Fruit fly (Drosophila melanogaster) whole organism, embryonic: ENCODE results near the gene COX7AL2.

Experiments
- Abd-B ChIP-seq: fragments of 200-800 bp; sonication (Bioruptor generic); optimal IDR thresholded peaks from 2 replicates; lab custom pipeline; 2018; ENCODE audit warnings: missing biosample characterization, mild to moderate bottlenecking, missing genetic modification characterization, moderate library complexity
- Bdp1 ChIP-seq: fragments of 200-800 bp; sonication (Bioruptor generic); optimal IDR thresholded peaks from 3 replicates; lab custom pipeline; 2016; ENCODE audit warnings: missing biosample characterization, missing genetic modification characterization
- Bgb ChIP-seq: fragments of 200-800 bp; sonication (Bioruptor generic); IDR thresholded peaks from 2 replicates; pipeline ENCODE4 v1.3.6; 2022; ENCODE audit warnings: missing biosample characterization, missing genetic modification characterization; ENCODE audit not compliant: partially characterized antibody
- CG10431 ChIP-seq: fragments of 200-800 bp; sonication (Bioruptor generic); optimal IDR thresholded peaks from 3 replicates; lab custom pipeline; 2018; ENCODE audit warnings: missing biosample characterization, mild to moderate bottlenecking, missing genetic modification characterization
- CG10543 ChIP-seq: fragments of 200-800 bp; sonication (Bioruptor generic); optimal IDR thresholded peaks from 3 replicates; lab custom pipeline; 2017; ENCODE audit warnings: missing biosample characterization, mild to moderate bottlenecking, missing genetic modification characterization, moderate library complexity
- CG11504 ChIP-seq: fragments of 200-800 bp; sonication (Bioruptor generic); optimal IDR thresholded peaks from 3 replicates; lab custom pipeline; 2019; ENCODE audit warnings: missing biosample characterization, mild to moderate bottlenecking, missing genetic modification characterization, moderate library complexity
- CG13287 ChIP-seq: fragments of 200-800 bp; sonication (Bioruptor generic); IDR thresholded peaks from 2 replicates; pipeline ENCODE4 v1.3.6; 2022; ENCODE audit warnings: missing biosample characterization, missing genetic modification characterization; ENCODE audit not compliant: partially characterized antibody
- CG1647 ChIP-seq: fragments of 200-800 bp; sonication (Bioruptor generic); optimal IDR thresholded peaks from 3 replicates; lab custom pipeline; 2016; ENCODE audit warnings: missing biosample characterization, missing genetic modification characterization
- CG17186 ChIP-seq: fragments of 200-800 bp; sonication (Bioruptor generic); optimal IDR thresholded peaks from 3 replicates; lab custom pipeline; 2017; ENCODE audit warnings: missing biosample characterization, missing genetic modification reagents, missing genetic modification characterization
- CG17829 ChIP-seq: fragments of 200-800 bp; optimal IDR thresholded peaks from 2 replicates; lab custom pipeline; 2019; ENCODE audit warnings: missing biosample characterization, mild to moderate bottlenecking, missing genetic modification characterization, moderate library complexity
- CG17912 ChIP-seq: fragments of 200-800 bp; sonication (Bioruptor generic); optimal IDR thresholded peaks from 2 replicates; lab custom pipeline; 2018; ENCODE audit warnings: missing biosample characterization, mild to moderate bottlenecking, missing genetic modification characterization
- CG18619 ChIP-seq: fragments of 200-800 bp; sonication (Bioruptor generic); optimal IDR thresholded peaks from 3 replicates; lab custom pipeline; 2017; ENCODE audit warnings: missing biosample characterization, mild to moderate bottlenecking, missing genetic modification characterization
- CG2678 ChIP-seq: fragments of 200-800 bp; sonication (Bioruptor generic); optimal IDR thresholded peaks from 3 replicates; lab custom pipeline; 2019; ENCODE audit warnings: missing biosample characterization, mild to moderate bottlenecking, missing genetic modification characterization, moderate library complexity
- CG30431 ChIP-seq: fragments of 200-800 bp; sonication (Bioruptor generic); optimal IDR thresholded peaks from 2 replicates; lab custom pipeline; 2017; ENCODE audit warnings: missing biosample characterization, missing genetic modification characterization
- CG33213 ChIP-seq: fragments of 200-800 bp; sonication (Bioruptor generic); optimal IDR thresholded peaks from 3 replicates; lab custom pipeline; 2016; ENCODE audit warnings: missing biosample characterization, missing genetic modification characterization
- CG34422 ChIP-seq: fragments of 200-800 bp; sonication (Bioruptor generic); IDR thresholded peaks from 3 replicates; pipeline ENCODE4 v1.3.6; 2022; ENCODE audit warnings: missing biosample characterization, missing genetic modification characterization
- CG4328 ChIP-seq: fragments of 200-800 bp; sonication (Bioruptor generic); optimal IDR thresholded peaks from 3 replicates; lab custom pipeline; 2017; ENCODE audit warnings: missing biosample characterization, missing genetic modification reagents, missing genetic modification characterization
- CG4854 ChIP-seq: fragments of 200-800 bp; sonication (Bioruptor generic); optimal IDR thresholded peaks from 2 replicates; lab custom pipeline; 2016; ENCODE audit warnings: missing biosample characterization, missing genetic modification characterization, inconsistent platforms
- CG7271 ChIP-seq: fragments of 200-800 bp; sonication (Bioruptor generic); optimal IDR thresholded peaks from 2 replicates; lab custom pipeline; 2018; ENCODE audit warnings: missing biosample characterization, mild to moderate bottlenecking, missing genetic modification characterization, moderate library complexity
- CG8944 ChIP-seq: fragments of 200-800 bp; sonication (Bioruptor generic); optimal IDR thresholded peaks from 3 replicates; lab custom pipeline; 2016; ENCODE audit warnings: missing biosample characterization, missing genetic modification characterization
- CG9727 ChIP-seq: fragments of 200-800 bp; sonication (Bioruptor generic); optimal IDR thresholded peaks from 3 replicates; lab custom pipeline; 2017; ENCODE audit warnings: missing biosample characterization, mild to moderate bottlenecking, missing genetic modification characterization
- CrebB ChIP-seq: fragments of 200-800 bp; sonication (Bioruptor generic); optimal IDR thresholded peaks from 3 replicates; lab custom pipeline; 2018; ENCODE audit warnings: missing biosample characterization, mild to moderate bottlenecking, missing genetic modification characterization
- D ChIP-seq, 2 experiments: fragments of 200-800 bp in 1 of 2; fragments of >200 bp in 1 of 2; sonication (Bioruptor generic) in 1 of 2; optimal IDR thresholded peaks; 2 replicates in 1 of 2; 3 replicates in 1 of 2; lab custom pipeline; 2017; ENCODE audit warnings: mild to moderate bottlenecking in 1 of 2, missing biosample characterization in 1 of 2, missing genetic modification characterization in 1 of 2, missing genetic modification reagents in 1 of 2
- Dref ChIP-seq: fragments of 200-800 bp; sonication (Bioruptor generic); IDR thresholded peaks from 2 replicates; pipeline ENCODE4 v1.3.6; 2022; ENCODE audit warnings: missing biosample characterization, missing genetic modification characterization
- Eip74EF ChIP-seq, 2 experiments: fragments of 200-800 bp in 1 of 2; fragments of >200 bp in 1 of 2; sonication (Bioruptor generic) in 1 of 2; optimal IDR thresholded peaks; 2 replicates each; lab custom pipeline; 2017 to 2019; ENCODE audit warnings: missing biosample characterization in 2 of 2, missing genetic modification characterization in 2 of 2, mild to moderate bottlenecking in 1 of 2, moderate library complexity in 1 of 2
- HLHmδ ChIP-seq: fragments of 200-800 bp; sonication (Bioruptor generic); optimal IDR thresholded peaks from 2 replicates; lab custom pipeline; 2018; ENCODE audit warnings: missing biosample characterization, mild to moderate bottlenecking, missing genetic modification characterization, moderate library complexity
- HmgD ChIP-seq: fragments of 200-800 bp; sonication (Bioruptor generic); optimal IDR thresholded peaks from 3 replicates; lab custom pipeline; 2016; ENCODE audit warnings: missing biosample characterization, missing genetic modification characterization
- NC2β ChIP-seq: fragments of 200-800 bp; sonication (Bioruptor generic); optimal IDR thresholded peaks from 2 replicates; lab custom pipeline; 2016; ENCODE audit warnings: missing biosample characterization, missing genetic modification characterization
- Neu2 ChIP-seq: fragments of 200-800 bp; sonication (Bioruptor generic); optimal IDR thresholded peaks from 3 replicates; lab custom pipeline; 2016; ENCODE audit warnings: missing biosample characterization, missing genetic modification characterization, borderline replicate concordance
- abd-A ChIP-seq: fragments of 200-800 bp; sonication (Bioruptor generic); optimal IDR thresholded peaks from 3 replicates; lab custom pipeline; 2019; ENCODE audit warnings: missing biosample characterization, mild to moderate bottlenecking, missing genetic modification characterization, moderate library complexity
- chinmo ChIP-seq: fragments of 200-800 bp; sonication (Bioruptor generic); IDR thresholded peaks from 4 replicates; pipeline ENCODE4 v1.3.6; 2022; ENCODE audit warnings: missing biosample characterization, missing genetic modification characterization; ENCODE audit not compliant: partially characterized antibody
- croc ChIP-seq: fragments of 200-800 bp; sonication (Bioruptor generic); conservative IDR thresholded peaks from 3 replicates; pipeline ENCODE4 v1.3.6; 2022; ENCODE audit warnings: missing biosample characterization, missing genetic modification characterization
- dmrt11E ChIP-seq: fragments of 200-800 bp; sonication (Bioruptor generic); optimal IDR thresholded peaks from 3 replicates; lab custom pipeline; 2018; ENCODE audit warnings: missing biosample characterization, mild to moderate bottlenecking, missing genetic modification characterization, moderate library complexity
- dmrt99B ChIP-seq: fragments of 200-800 bp; sonication (Bioruptor generic); optimal IDR thresholded peaks from 2 replicates; lab custom pipeline; 2018; ENCODE audit warnings: missing biosample characterization, mild to moderate bottlenecking, missing genetic modification characterization, moderate library complexity
- eyg ChIP-seq: fragments of 200-800 bp; sonication (Bioruptor generic); optimal IDR thresholded peaks from 3 replicates; lab custom pipeline; 2016; ENCODE audit warnings: missing biosample characterization, missing genetic modification characterization
- gsb-n ChIP-seq: fragments of 200-800 bp; sonication (Bioruptor generic); optimal IDR thresholded peaks from 3 replicates; lab custom pipeline; 2018; ENCODE audit warnings: missing biosample characterization, mild to moderate bottlenecking, missing genetic modification characterization
- ham ChIP-seq: fragments of 200-800 bp; sonication (Bioruptor generic); IDR thresholded peaks from 2 replicates; pipeline ENCODE4 v1.3.6; 2022; ENCODE audit warnings: missing biosample characterization, missing genetic modification characterization
- her ChIP-seq: fragments of 200-800 bp; sonication (Bioruptor generic); optimal IDR thresholded peaks from 2 replicates; lab custom pipeline; 2016; ENCODE audit warnings: missing biosample characterization, missing genetic modification characterization
- kah ChIP-seq: fragments of 200-800 bp; sonication (Bioruptor generic); optimal IDR thresholded peaks from 2 replicates; lab custom pipeline; 2018; ENCODE audit warnings: missing biosample characterization, mild to moderate bottlenecking, missing genetic modification characterization
- mirr ChIP-seq: fragments of 200-800 bp; sonication (Bioruptor generic); optimal IDR thresholded peaks from 3 replicates; lab custom pipeline; 2018; ENCODE audit warnings: missing biosample characterization, mild to moderate bottlenecking, missing genetic modification characterization
- oc ChIP-seq: fragments of 200-800 bp; sonication (Bioruptor generic); optimal IDR thresholded peaks from 2 replicates; lab custom pipeline; 2018; ENCODE audit warnings: missing biosample characterization, mild to moderate bottlenecking, missing genetic modification characterization, moderate library complexity
- otp ChIP-seq: fragments of 200-800 bp; sonication (Bioruptor generic); IDR thresholded peaks from 3 replicates; pipeline ENCODE4, ENCODE4 v1.3.6; 2022; ENCODE audit warnings: missing biosample characterization, missing genetic modification characterization
- pb ChIP-seq: fragments of 200-800 bp; sonication (Bioruptor generic); optimal IDR thresholded peaks from 3 replicates; lab custom pipeline; 2016; ENCODE audit warnings: missing biosample characterization, missing genetic modification characterization
- pfk ChIP-seq: fragments of 200-800 bp; sonication (Bioruptor generic); optimal IDR thresholded peaks from 2 replicates; lab custom pipeline; 2018; ENCODE audit warnings: missing biosample characterization, mild to moderate bottlenecking, missing genetic modification characterization, moderate library complexity
- so ChIP-seq: fragments of 200-800 bp; sonication (Bioruptor generic); IDR thresholded peaks from 3 replicates; pipeline ENCODE4 v1.3.6; 2022; ENCODE audit warnings: missing biosample characterization, missing genetic modification characterization
- trem ChIP-seq: fragments of 200-800 bp; optimal IDR thresholded peaks from 3 replicates; lab custom pipeline; 2019; ENCODE audit warnings: missing biosample characterization, mild to moderate bottlenecking, missing genetic modification characterization, moderate library complexity
- unpg ChIP-seq: fragments of 200-800 bp; sonication (Bioruptor generic); optimal IDR thresholded peaks from 3 replicates; lab custom pipeline; 2018; ENCODE audit warnings: missing biosample characterization, mild to moderate bottlenecking, missing genetic modification characterization, moderate library complexity

COX7AL2 gene

dm6 chr2L:2177969-2178809, 19.5 kb downstream of the COX7AL2 start, which contains the start of gene aop (continued):
- TF ChIP-seq CG1647 (GFP tag; lab: Kevin White, UChicago) (peak; percentile 50), NC2β (GFP tag; lab: Kevin White, UChicago) (peak; percentile 29), CG2678 (tag; lab: Kevin White, UChicago) (peak; percentile 19), CG4854 (no peak), Dref (no peak), CG34422 (GFP tag; lab: Robert Waterston, UW) (peak; percentile 58; the same call in 1 of the 3 replicates), dmrt99B (peak; percentile 7), CG17186 (peak; percentile 8), ham (GFP tag; lab: Robert Waterston, UW) (no peak), Bdp1 (GFP tag; lab: Kevin White, UChicago) (peak; percentile 34), CG33213 (GFP tag; lab: Kevin White, UChicago) (peak; percentile 53), HLHmδ (GFP tag; lab: Kevin White, UChicago) (peak; percentile 61), HmgD (GFP tag; lab: Kevin White, UChicago) (no peak), eyg (GFP tag; lab: Kevin White, UChicago) (peak; percentile 31), mirr (GFP tag; lab: Kevin White, UChicago) (peak; percentile 59), trem (tag; lab: Kevin White, UChicago) (peak; percentile 24), CG18619 (GFP tag; lab: Kevin White, UChicago) (peak; percentile 20), croc (GFP tag; lab: Robert Waterston, UW) (no peak), Eip74EF (GFP tag; optimal IDR thresholded peaks at IDR 0.05; lab: Kevin White, UChicago) (peak in 1 of 2 experiments; percentile 49), otp (GFP tag; lab: Robert Waterston, UW) (peak; percentile 33; the same call in 1 of the 3 replicates), pb (peak; percentile 16), pfk (GFP tag; lab: Kevin White, UChicago) (peak; percentile 45), chinmo (peak; percentile 67; the same call in 1 of the 4 replicates), dmrt11E (tag; lab: Kevin White, UChicago) (peak; percentile 8), so (GFP tag; lab: Robert Waterston, UW) (peak; percentile 49; the same call in 2 of the 3 replicates), Abd-B (GFP tag; lab: Kevin White, UChicago) (no peak), Bgb (GFP tag; lab: Robert Waterston, UW) (peak; percentile 7; the same call in 1 of the 2 replicates), CG17912 (peak; percentile 57), Neu2 (GFP tag; lab: Kevin White, UChicago) (peak; percentile 6), oc (tag; lab: Kevin White, UChicago) (peak; percentile 21), CG11504 (peak; percentile 22), CG13287 (GFP tag; lab: Robert Waterston, UW) (peak; percentile 48), unpg (GFP tag; lab: Kevin White, UChicago) (peak; percentile 29), CG17829 (tag; lab: Kevin White, UChicago) (peak; percentile 48), CG9727 (GFP tag; lab: Kevin White, UChicago) (peak; percentile 27), kah (GFP tag; lab: Kevin White, UChicago) (peak; percentile 41), CG10431 (GFP tag; lab: Kevin White, UChicago) (peak; percentile 14), CG4328 (GFP tag; lab: Kevin White, UChicago) (peak; percentile 21), CG10543 (GFP tag; lab: Kevin White, UChicago) (peak; percentile 46), CG30431 (GFP tag; lab: Kevin White, UChicago) (no peak), CrebB (tag; lab: Kevin White, UChicago) (peak; percentile 38), abd-A (peak; percentile 57), gsb-n (tag; lab: Kevin White, UChicago) (peak; percentile 58), CG7271 (tag; lab: Kevin White, UChicago) (peak; percentile 24), CG8944 (GFP tag; lab: Kevin White, UChicago) (peak; percentile 10), D (optimal IDR thresholded peaks at IDR 0.05; lab: Kevin White, UChicago) (no peak), D (GFP tag; optimal IDR thresholded peaks at IDR 0.05; lab: Kevin White, UChicago) (peak; percentile 3), her (peak; percentile 28)
